Worm (Caenorhabditis elegans): ENCODE results near the gene C38D4.7.

ce11 chrIII:4808089-4808488 is 3.0 kb downstream of the C38D4.7 start:
- TF ChIP-seq F49E8.2 (tag; optimal IDR thresholded peaks at IDR 0.05; ENCODE audit: insufficient read depth): no peak
- TF ChIP-seq nfya-1 (tag; optimal IDR thresholded peaks at IDR 0.05; ENCODE audit: borderline replicate concordance, insufficient read depth): no peak
- no peak for TF ChIP-seq T07F8.4 (tag; optimal IDR thresholded peaks at IDR 0.05)
